Fruit fly (Drosophila melanogaster) whole organism, pupa: ENCODE data around the gene mamo.

ENCODE experiments used
- CG10348 ChIP-seq: fragments of 200-800 bp; sonication (Bioruptor generic); IDR thresholded peaks from 2 replicates; pipeline ENCODE4 v1.3.6; 2022; ENCODE audit warnings: missing biosample characterization, missing genetic modification characterization
- CG12605 ChIP-seq: fragments of 200-800 bp; sonication (Bioruptor generic); IDR thresholded peaks from 2 replicates; pipeline ENCODE4 v1.3.6; 2022; ENCODE audit warnings: missing biosample characterization, missing genetic modification characterization
- CG13204 ChIP-seq: fragments of 200-800 bp; sonication (Bioruptor generic); optimal IDR thresholded peaks from 2 replicates; lab custom pipeline; 2018; ENCODE audit warnings: missing biosample characterization, mild to moderate bottlenecking, missing genetic modification characterization, moderate library complexity
- CG14655 ChIP-seq: fragments of 200-800 bp; sonication (Bioruptor generic); optimal IDR thresholded peaks from 3 replicates; lab custom pipeline; 2017; ENCODE audit warnings: mild to moderate bottlenecking, missing biosample characterization, missing genetic modification reagents, missing genetic modification characterization
- CG15710 ChIP-seq: fragments of 200-800 bp; sonication (Bioruptor generic); optimal IDR thresholded peaks from 2 replicates; lab custom pipeline; 2018; ENCODE audit warnings: missing biosample characterization, mild to moderate bottlenecking, missing genetic modification characterization, moderate library complexity
- CG17806 ChIP-seq: fragments of 200-800 bp; sonication (Bioruptor generic); optimal IDR thresholded peaks from 2 replicates; lab custom pipeline; 2018; ENCODE audit warnings: missing biosample characterization, mild to moderate bottlenecking, missing genetic modification characterization, moderate library complexity
- CG32121 ChIP-seq: fragments of 200-800 bp; sonication (Bioruptor generic); IDR thresholded peaks from 2 replicates; pipeline ENCODE4 v1.3.6; 2022; ENCODE audit warnings: missing biosample characterization, missing genetic modification characterization
- CG34367 ChIP-seq: fragments of 200-800 bp; sonication (Bioruptor generic); optimal IDR thresholded peaks from 2 replicates; lab custom pipeline; 2018; ENCODE audit warnings: missing biosample characterization, mild to moderate bottlenecking, missing genetic modification characterization
- CG4496 ChIP-seq: fragments of 200-800 bp; sonication (Bioruptor generic); IDR thresholded peaks from 3 replicates; pipeline ENCODE4 v1.3.6; 2022; ENCODE audit warnings: missing biosample characterization, missing genetic modification characterization
- CG8159 ChIP-seq: fragments of 200-800 bp; sonication (Bioruptor generic); optimal IDR thresholded peaks from 3 replicates; lab custom pipeline; 2018; ENCODE audit warnings: missing biosample characterization, mild to moderate bottlenecking, missing genetic modification characterization, moderate library complexity
- CG8301 ChIP-seq: fragments of 200-800 bp; sonication (Bioruptor generic); optimal IDR thresholded peaks from 2 replicates; lab custom pipeline; 2018; ENCODE audit warnings: missing biosample characterization, mild to moderate bottlenecking, missing genetic modification characterization
- CG9948 ChIP-seq: fragments of 200-800 bp; sonication (Bioruptor generic); optimal IDR thresholded peaks from 2 replicates; lab custom pipeline; 2018; ENCODE audit warnings: missing biosample characterization, mild to moderate bottlenecking, missing genetic modification characterization, moderate library complexity
- D1 ChIP-seq: fragments of 200-800 bp; sonication (Bioruptor generic); optimal IDR thresholded peaks from 2 replicates; lab custom pipeline; 2018; ENCODE audit warnings: missing biosample characterization, mild to moderate bottlenecking, missing genetic modification characterization, moderate library complexity
- EcR ChIP-seq: fragments of 200-800 bp; sonication (Bioruptor generic); optimal IDR thresholded peaks from 3 replicates; lab custom pipeline; 2019; ENCODE audit warnings: missing biosample characterization, missing genetic modification characterization, mild to moderate bottlenecking, moderate library complexity, missing genetic modification reagents
- Ets98B ChIP-seq: fragments of 200-800 bp; sonication (Bioruptor generic); IDR thresholded peaks from 2 replicates; pipeline ENCODE4 v1.3.6; 2022; ENCODE audit warnings: missing biosample characterization, missing genetic modification characterization
- Pif1A ChIP-seq: fragments of 200-800 bp; sonication (Bioruptor generic); optimal IDR thresholded peaks from 3 replicates; lab custom pipeline; 2016; ENCODE audit warnings: missing biosample characterization, missing genetic modification characterization
- Pif1B ChIP-seq: fragments of 200-800 bp; sonication (Bioruptor generic); optimal IDR thresholded peaks from 3 replicates; lab custom pipeline; 2016; ENCODE audit warnings: missing biosample characterization, missing genetic modification characterization
- Snoo ChIP-seq: fragments of 200-800 bp; sonication (Bioruptor generic); optimal IDR thresholded peaks from 3 replicates; lab custom pipeline; 2017; ENCODE audit warnings: missing biosample characterization, mild to moderate bottlenecking, missing genetic modification characterization, inconsistent platforms
- fd96Ca ChIP-seq: fragments of 200-800 bp; sonication (Bioruptor generic); IDR thresholded peaks from 3 replicates; pipeline ENCODE4 v1.3.6; 2022; ENCODE audit warnings: missing biosample characterization, missing genetic modification characterization
- gl ChIP-seq: fragments of 200-800 bp; sonication (Bioruptor generic); optimal IDR thresholded peaks from 2 replicates; lab custom pipeline; 2018; ENCODE audit warnings: missing biosample characterization, mild to moderate bottlenecking, missing genetic modification characterization
- rn ChIP-seq: fragments of 200-800 bp; sonication (Bioruptor generic); IDR thresholded peaks from 2 replicates; pipeline ENCODE4 v1.3.6; 2022; ENCODE audit warnings: missing biosample characterization, missing genetic modification characterization

The mamo gene

dm6 chrX:13951403-13951802, 38.9 kb downstream of the mamo start:
- TF ChIP-seq Pif1B (GFP tag; lab: Kevin White, UChicago), result peak; percentile 26
- peak; percentile 55; the same call in 1 of the 3 replicates for TF ChIP-seq fd96Ca
- peak; percentile 42; the same call in 1 of the 2 replicates for TF ChIP-seq Ets98B
- 0 out of 2 replicates have a peak, but pooled peaks have one; percentile 20 for TF ChIP-seq CG32121
- peak; percentile 16; the same call in 1 of the 2 replicates for TF ChIP-seq CG12605 (GFP tag; lab: Robert Waterston, UW)
- TF ChIP-seq CG15710 (tag; lab: Kevin White, UChicago), result peak; percentile 17
- no peak for TF ChIP-seq rn (GFP tag; lab: Robert Waterston, UW)
- peak; percentile 16 for TF ChIP-seq CG34367 (tag; lab: Kevin White, UChicago)
- TF ChIP-seq EcR (GFP tag; lab: Kevin White, UChicago), result no peak
- TF ChIP-seq Snoo (tag; lab: Kevin White, UChicago), result no peak
- TF ChIP-seq CG10348 (GFP tag; lab: Robert Waterston, UW), result no peak
- peak; percentile 49 for TF ChIP-seq CG9948 (tag; lab: Kevin White, UChicago)
- TF ChIP-seq CG14655 (GFP tag; lab: Kevin White, UChicago), result peak; percentile 81
- TF ChIP-seq CG4496 (GFP tag; lab: Robert Waterston, UW), result peak; percentile 65; the same call in 2 of the 3 replicates
- TF ChIP-seq CG17806, result peak; percentile 34
- TF ChIP-seq CG8301 (tag; lab: Kevin White, UChicago), result peak; percentile 73
- TF ChIP-seq Pif1A (GFP tag; lab: Kevin White, UChicago), result peak; percentile 1
- TF ChIP-seq CG13204, result no peak
- TF ChIP-seq D1 (tag; lab: Kevin White, UChicago), result no peak
- no peak for TF ChIP-seq gl (tag; lab: Kevin White, UChicago)
- peak; percentile 34 for TF ChIP-seq CG8159 (tag; lab: Kevin White, UChicago)

dm6 chrX:13948805-13949361, 41.4 kb downstream of the mamo start:
- no peak for TF ChIP-seq CG17806
- no peak for TF ChIP-seq CG34367 (tag; lab: Kevin White, UChicago)
- TF ChIP-seq EcR (GFP tag; lab: Kevin White, UChicago), result peak; percentile 81
- peak; percentile 10 for TF ChIP-seq Snoo (tag; lab: Kevin White, UChicago)
- peak; percentile 30 for TF ChIP-seq CG13204
- no peak for TF ChIP-seq CG8301 (tag; lab: Kevin White, UChicago)
- TF ChIP-seq D1 (tag; lab: Kevin White, UChicago), result no peak
- no peak for TF ChIP-seq rn (GFP tag; lab: Robert Waterston, UW)
- peak; percentile 33 for TF ChIP-seq CG15710 (tag; lab: Kevin White, UChicago)
- TF ChIP-seq gl (tag; lab: Kevin White, UChicago), result peak; percentile 49
- TF ChIP-seq CG10348 (GFP tag; lab: Robert Waterston, UW), result no peak
- no peak for TF ChIP-seq CG4496 (GFP tag; lab: Robert Waterston, UW)
- TF ChIP-seq Pif1B (GFP tag; lab: Kevin White, UChicago), result no peak
- TF ChIP-seq CG8159 (tag; lab: Kevin White, UChicago), result peak; percentile 19
- peak; percentile 6 for TF ChIP-seq CG9948 (tag; lab: Kevin White, UChicago)
- TF ChIP-seq fd96Ca, result 0 out of 3 replicates have a peak, but pooled peaks have one; percentile 8
- no peak for TF ChIP-seq CG12605 (GFP tag; lab: Robert Waterston, UW)
- TF ChIP-seq CG14655 (GFP tag; lab: Kevin White, UChicago), result no peak
- TF ChIP-seq CG32121, result no peak
- peak; percentile 8 for TF ChIP-seq Pif1A (GFP tag; lab: Kevin White, UChicago)

dm6 chrX:13948131-13948804, 42.1 kb downstream of the mamo start:
- TF ChIP-seq CG17806, result peak; percentile 41
- TF ChIP-seq CG34367 (tag; lab: Kevin White, UChicago), result peak; percentile 54
- peak; percentile 60 for TF ChIP-seq CG8159 (tag; lab: Kevin White, UChicago)
- peak; percentile 31; the same call in 1 of the 3 replicates for TF ChIP-seq CG4496 (GFP tag; lab: Robert Waterston, UW)
- peak; percentile 40 for TF ChIP-seq CG14655 (GFP tag; lab: Kevin White, UChicago)
- peak; percentile 46 for TF ChIP-seq CG9948 (tag; lab: Kevin White, UChicago)
- no peak for TF ChIP-seq CG13204
- peak; percentile 8 for TF ChIP-seq CG8301 (tag; lab: Kevin White, UChicago)
- peak; percentile 64 for TF ChIP-seq CG15710 (tag; lab: Kevin White, UChicago)
- TF ChIP-seq gl (tag; lab: Kevin White, UChicago), result no peak

dm6 chrX:13936203-13936602, 54.1 kb downstream of the mamo start:
- TF ChIP-seq Pif1A (GFP tag; lab: Kevin White, UChicago), result peak; percentile 84
- TF ChIP-seq CG32121, result no peak
- TF ChIP-seq Ets98B, result no peak
- TF ChIP-seq rn (GFP tag; lab: Robert Waterston, UW), result no peak
- no peak for TF ChIP-seq CG12605 (GFP tag; lab: Robert Waterston, UW)
- peak; percentile 33 for TF ChIP-seq CG9948 (tag; lab: Kevin White, UChicago)
- peak; percentile 53 for TF ChIP-seq CG8159 (tag; lab: Kevin White, UChicago)
- TF ChIP-seq CG14655 (GFP tag; lab: Kevin White, UChicago), result peak; percentile 84
- no peak for TF ChIP-seq fd96Ca
- no peak for TF ChIP-seq CG34367 (tag; lab: Kevin White, UChicago)
- no peak for TF ChIP-seq CG10348 (GFP tag; lab: Robert Waterston, UW)
- TF ChIP-seq CG4496 (GFP tag; lab: Robert Waterston, UW), result no peak
- TF ChIP-seq D1 (tag; lab: Kevin White, UChicago), result no peak
- TF ChIP-seq CG17806, result peak; percentile 8
- no peak for TF ChIP-seq CG13204
- TF ChIP-seq Snoo (tag; lab: Kevin White, UChicago), result peak; percentile 81
- TF ChIP-seq gl (tag; lab: Kevin White, UChicago), result no peak
- peak; percentile 55 for TF ChIP-seq EcR (GFP tag; lab: Kevin White, UChicago)
- peak; percentile 23 for TF ChIP-seq CG8301 (tag; lab: Kevin White, UChicago)
- peak; percentile 61 for TF ChIP-seq CG15710 (tag; lab: Kevin White, UChicago)
- no peak for TF ChIP-seq Pif1B (GFP tag; lab: Kevin White, UChicago)
